Worm (Caenorhabditis elegans) whole organism, L4 larva: Measurements from ENCODE around the gene nhr-123.

Experiments used
- egl-43 ChIP-seq: fragments of 200-800 bp; sonication (Bioruptor generic); IDR thresholded peaks from 2 replicates; pipeline ENCODE4 v1.3.6; 2022; ENCODE audit warnings: missing genetic modification reagents, missing genetic modification characterization, missing compliant biosample characterization
- mep-1 ChIP-seq: fragments of 150-350 bp; sonication (generic microtip); optimal IDR thresholded peaks from 3 replicates; lab custom pipeline; 2014; ENCODE audit warnings: missing biosample characterization, missing genetic modification characterization
- nhr-237 ChIP-seq: sonication (generic microtip); optimal IDR thresholded peaks from 2 replicates; lab custom pipeline; 2017; ENCODE audit warnings: missing biosample characterization, missing genetic modification characterization
- nhr-28 ChIP-seq: fragments of 150-350 bp; optimal IDR thresholded peaks from 2 replicates; lab custom pipeline; 2014; ENCODE audit warnings: missing biosample characterization, missing genetic modification characterization
- nhr-77 ChIP-seq: fragments of 150-350 bp; optimal IDR thresholded peaks from 2 replicates; lab custom pipeline; 2014; ENCODE audit warnings: missing biosample characterization, missing genetic modification characterization

DNA sequence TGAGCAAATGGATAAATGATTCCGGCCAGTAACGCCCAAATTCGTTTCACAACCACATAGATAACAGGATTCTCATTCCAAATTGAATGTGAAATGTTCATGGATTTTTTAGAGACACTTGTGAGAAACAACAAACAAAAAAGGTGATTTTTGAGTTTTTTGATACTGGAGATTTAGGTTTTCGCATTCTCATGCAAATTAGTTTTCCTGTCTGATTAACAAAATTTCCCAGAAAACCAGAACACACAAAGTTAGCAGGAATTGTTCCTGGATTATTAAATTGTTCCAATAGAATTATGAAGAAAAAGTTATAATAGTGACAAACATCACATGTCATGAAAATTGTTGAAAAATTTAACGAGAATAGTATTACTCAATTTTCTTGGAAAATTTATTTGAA, 8.1 kb upstream of the nhr-123 start, which contains the start of gene srh-33:
- TF ChIP-seq nhr-28 (no peak), egl-43 (no peak), nhr-237 (no peak), mep-1 (tag; lab: Kevin White, UChicago) (no peak), nhr-77 (tag; lab: Kevin White, UChicago) (no peak)
